Worm (Caenorhabditis elegans) whole organism, L4 larva: Measurements from ENCODE around the gene K09H11.15.
"Not testable (repeated sequence)": the region's sequence is repeated elsewhere in the genome, so short reads cannot be mapped to it uniquely, and the experiment has no call there.

Experiments
- D1046.2 ChIP-seq: fragments of 200-800 bp; sonication (Bioruptor generic); IDR thresholded peaks from 2 replicates; pipeline ENCODE4 v1.3.6; 2022; ENCODE audit warnings: missing genetic modification characterization, missing compliant biosample characterization
- F49E8.2 ChIP-seq: sonication (generic microtip); optimal IDR thresholded peaks from 2 replicates; lab custom pipeline; 2016; ENCODE audit warnings: missing compliant biosample characterization, mild to moderate bottlenecking, missing genetic modification characterization, borderline replicate concordance
- T20F7.1 ChIP-seq: fragments of 200-800 bp; sonication (Bioruptor generic); optimal IDR thresholded peaks from 2 replicates; lab custom pipeline; 2018; ENCODE audit warnings: mild to moderate bottlenecking, missing genetic modification characterization, missing compliant biosample characterization
- T26A8.4 ChIP-seq: fragments of 200-800 bp; sonication (Bioruptor generic); IDR thresholded peaks from 2 replicates; pipeline ENCODE4 v1.3.6; 2022; ENCODE audit warnings: missing genetic modification characterization, missing compliant biosample characterization
- Y105C5A.15 ChIP-seq: fragments of 200-800 bp; sonication (Bioruptor generic); IDR thresholded peaks from 2 replicates; pipeline ENCODE4 v1.3.6; 2022; ENCODE audit warnings: missing genetic modification characterization, missing compliant biosample characterization
- Y48G9A.11 ChIP-seq: fragments of 200-800 bp; sonication (Bioruptor generic); IDR thresholded peaks from 2 replicates; pipeline ENCODE4 v1.3.6; 2022; ENCODE audit warnings: missing genetic modification reagents, missing genetic modification characterization, missing compliant biosample characterization
- aly-2 ChIP-seq: sonication (generic microtip); optimal IDR thresholded peaks from 2 replicates; lab custom pipeline; 2018; ENCODE audit warnings: missing biosample characterization, missing genetic modification characterization
- arid-1 ChIP-seq: fragments of 200-800 bp; sonication (Bioruptor generic); conservative IDR thresholded peaks from 2 replicates; pipeline ENCODE4 v1.3.6; 2022; ENCODE audit warnings: missing genetic modification reagents, missing genetic modification characterization, missing compliant biosample characterization
- ceh-20 ChIP-seq: fragments of 200-800 bp; sonication (Bioruptor generic); IDR thresholded peaks from 2 replicates; pipeline ENCODE4 v1.3.6; 2022; ENCODE audit warnings: missing genetic modification reagents, missing genetic modification characterization, missing compliant biosample characterization
- ceh-44 ChIP-seq: fragments of 200-800 bp; sonication (Bioruptor generic); IDR thresholded peaks from 2 replicates; pipeline ENCODE4 v1.3.6; 2022; ENCODE audit warnings: missing genetic modification reagents, missing genetic modification characterization, missing compliant biosample characterization
- ctbp-1 ChIP-seq: fragments of 200-800 bp; sonication (Bioruptor generic); IDR thresholded peaks from 2 replicates; pipeline ENCODE4 v1.3.6; 2022; ENCODE audit warnings: missing genetic modification reagents, missing genetic modification characterization, missing compliant biosample characterization
- daf-16 ChIP-seq, 3 experiments: sonication (generic microtip); optimal IDR thresholded peaks; 2 replicates each; lab custom pipeline; 2016 to 2017; ENCODE audit warnings: missing genetic modification characterization in 3 of 3, missing genetic modification reagents in 3 of 3, mild to moderate bottlenecking in 2 of 3, missing compliant biosample characterization in 2 of 3, missing biosample characterization in 1 of 3, moderate library complexity in 1 of 3
- daf-19 ChIP-seq: fragments of 200-800 bp; sonication (Bioruptor generic); conservative IDR thresholded peaks from 2 replicates; pipeline ENCODE4 v1.3.6; 2022; ENCODE audit warnings: missing genetic modification characterization, missing compliant biosample characterization
- dmd-6 ChIP-seq: fragments of 200-800 bp; sonication (Bioruptor generic); IDR thresholded peaks from 2 replicates; pipeline ENCODE4 v1.3.6; 2022; ENCODE audit warnings: missing genetic modification reagents, missing genetic modification characterization, missing compliant biosample characterization
- dmd-9 ChIP-seq: fragments of 200-800 bp; sonication (Bioruptor generic); IDR thresholded peaks from 2 replicates; pipeline ENCODE4 v1.3.6; 2022; ENCODE audit warnings: missing genetic modification reagents, missing genetic modification characterization, missing compliant biosample characterization
- dpl-1 ChIP-seq: fragments of 150-350 bp; optimal IDR thresholded peaks from 2 replicates; lab custom pipeline; 2014; ENCODE audit warnings: missing biosample characterization, missing genetic modification reagents, missing genetic modification characterization
- dve-1 ChIP-seq: sonication (generic microtip); optimal IDR thresholded peaks from 2 replicates; lab custom pipeline; 2017; ENCODE audit warnings: antibody characterized with exemption, mild to moderate bottlenecking, missing genetic modification characterization, missing compliant biosample characterization; ENCODE audit not compliant: insufficient read depth
- egl-27 ChIP-seq: sonication (generic microtip); optimal IDR thresholded peaks from 3 replicates; lab custom pipeline; 2017; ENCODE audit warnings: missing biosample characterization, missing genetic modification reagents, missing genetic modification characterization
- egl-43 ChIP-seq: fragments of 200-800 bp; sonication (Bioruptor generic); IDR thresholded peaks from 2 replicates; pipeline ENCODE4 v1.3.6; 2022; ENCODE audit warnings: missing genetic modification reagents, missing genetic modification characterization, missing compliant biosample characterization
- hlh-30 ChIP-seq: sonication (generic microtip); optimal IDR thresholded peaks from 2 replicates; lab custom pipeline; 2017; ENCODE audit warnings: antibody characterized with exemption, mild to moderate bottlenecking, missing genetic modification characterization, missing compliant biosample characterization; ENCODE audit not compliant: insufficient read depth
- hmg-1.1 ChIP-seq: fragments of 200-800 bp; sonication (Bioruptor generic); IDR thresholded peaks from 2 replicates; pipeline ENCODE4 v1.3.6; 2022; ENCODE audit warnings: missing genetic modification reagents, missing genetic modification characterization, missing compliant biosample characterization
- lim-7 ChIP-seq: fragments of 200-800 bp; sonication (Bioruptor generic); IDR thresholded peaks from 2 replicates; pipeline ENCODE4 v1.3.6; 2022; ENCODE audit warnings: missing genetic modification characterization, missing compliant biosample characterization
- lin-13 ChIP-seq: fragments of 150-350 bp; optimal IDR thresholded peaks from 2 replicates; lab custom pipeline; 2014; ENCODE audit warnings: missing biosample characterization, missing genetic modification reagents, missing genetic modification characterization
- lin-38 ChIP-seq: fragments of 200-800 bp; sonication (Bioruptor generic); IDR thresholded peaks from 2 replicates; pipeline ENCODE4 v1.3.6; 2022; ENCODE audit warnings: missing genetic modification reagents, missing genetic modification characterization, missing compliant biosample characterization
- lsy-2 ChIP-seq, 2 experiments: fragments of 150-350 bp in 1 of 2; sonication (generic microtip) in 1 of 2; optimal IDR thresholded peaks; 2 replicates each; lab custom pipeline; 2014 to 2017; ENCODE audit warnings: missing biosample characterization in 2 of 2, missing genetic modification characterization in 2 of 2
- madf-9 ChIP-seq: fragments of 200-800 bp; sonication (Bioruptor generic); conservative IDR thresholded peaks from 2 replicates; pipeline ENCODE4 v1.3.6; 2022; ENCODE audit warnings: missing genetic modification reagents, missing genetic modification characterization, missing compliant biosample characterization
- mdt-29 ChIP-seq: fragments of 200-800 bp; sonication (Bioruptor generic); IDR thresholded peaks from 2 replicates; pipeline ENCODE4 v1.3.6; 2022; ENCODE audit warnings: missing genetic modification reagents, missing genetic modification characterization, missing compliant biosample characterization
- mep-1 ChIP-seq: fragments of 150-350 bp; sonication (generic microtip); optimal IDR thresholded peaks from 3 replicates; lab custom pipeline; 2014; ENCODE audit warnings: missing biosample characterization, missing genetic modification characterization
- mes-2 ChIP-seq: sonication (generic microtip); optimal IDR thresholded peaks from 2 replicates; lab custom pipeline; 2016; ENCODE audit warnings: missing genotype, mild to moderate bottlenecking, missing genetic modification characterization, missing compliant biosample characterization; ENCODE audit not compliant: poor library complexity, severe bottlenecking
- mxl-2 ChIP-seq: fragments of 200-800 bp; sonication (Bioruptor generic); conservative IDR thresholded peaks from 2 replicates; pipeline ENCODE4 v1.3.6; 2022; ENCODE audit warnings: missing genetic modification reagents, missing genetic modification characterization, missing compliant biosample characterization
- nhr-28 ChIP-seq: fragments of 150-350 bp; optimal IDR thresholded peaks from 2 replicates; lab custom pipeline; 2014; ENCODE audit warnings: missing biosample characterization, missing genetic modification characterization
- nhr-42 ChIP-seq: fragments of 200-800 bp; sonication (Bioruptor generic); IDR thresholded peaks from 2 replicates; pipeline ENCODE4 v1.3.6; 2022; ENCODE audit warnings: missing genetic modification characterization, missing compliant biosample characterization
- pha-4 ChIP-seq, 2 experiments: fragments of 150-350 bp in 1 of 2; fragments of 200-800 bp in 1 of 2; sonication (Bioruptor generic) in 1 of 2; IDR thresholded peaks in 1 of 2; optimal IDR thresholded peaks in 1 of 2; 2 replicates each; pipeline versions ENCODE4 v1.3.6 to Lab custom; 2014 to 2022; ENCODE audit warnings: missing genetic modification characterization in 2 of 2, missing genetic modification reagents in 2 of 2, missing biosample characterization in 1 of 2, missing compliant biosample characterization in 1 of 2
- php-3 ChIP-seq: fragments of 200-800 bp; sonication (Bioruptor generic); IDR thresholded peaks from 2 replicates; pipeline ENCODE4 v1.3.6; 2022; ENCODE audit warnings: missing genetic modification reagents, missing genetic modification characterization, missing compliant biosample characterization
- pqm-1 ChIP-seq: sonication (generic microtip); optimal IDR thresholded peaks from 2 replicates; lab custom pipeline; 2017; ENCODE audit warnings: missing biosample characterization, missing genetic modification characterization
- saeg-2 ChIP-seq: fragments of 200-800 bp; sonication (Bioruptor generic); IDR thresholded peaks from 2 replicates; pipeline ENCODE4 v1.3.6; 2022; ENCODE audit warnings: missing genetic modification reagents, missing genetic modification characterization, missing compliant biosample characterization
- set-16 ChIP-seq: fragments of 200-800 bp; sonication (Bioruptor generic); IDR thresholded peaks from 2 replicates; pipeline ENCODE4 v1.3.6; 2022; ENCODE audit warnings: missing genetic modification reagents, missing genetic modification characterization, missing compliant biosample characterization
- snpc-1.2 ChIP-seq: fragments of 200-800 bp; sonication (Bioruptor generic); IDR thresholded peaks from 2 replicates; pipeline ENCODE4 v1.3.6; 2022; ENCODE audit warnings: missing genetic modification reagents, missing genetic modification characterization, missing compliant biosample characterization
- tra-1 ChIP-seq: fragments of 200-800 bp; sonication (Bioruptor generic); IDR thresholded peaks from 2 replicates; pipeline ENCODE4 v1.3.6; 2022; ENCODE audit warnings: missing genetic modification reagents, missing genetic modification characterization, missing compliant biosample characterization
- unc-130 ChIP-seq: sonication (generic microtip); optimal IDR thresholded peaks from 2 replicates; lab custom pipeline; 2016; ENCODE audit warnings: missing genetic modification reagents, missing genetic modification characterization, missing compliant biosample characterization
- vab-7 ChIP-seq: fragments of 200-800 bp; sonication (Bioruptor generic); IDR thresholded peaks from 2 replicates; pipeline ENCODE4 v1.3.6; 2022; ENCODE audit warnings: missing genetic modification reagents, missing genetic modification characterization, missing compliant biosample characterization
- zip-11 ChIP-seq: fragments of 200-800 bp; sonication (Bioruptor generic); IDR thresholded peaks from 2 replicates; pipeline ENCODE4 v1.3.6; 2022; ENCODE audit warnings: missing genetic modification characterization, missing compliant biosample characterization

The K09H11.15 gene

DNA sequence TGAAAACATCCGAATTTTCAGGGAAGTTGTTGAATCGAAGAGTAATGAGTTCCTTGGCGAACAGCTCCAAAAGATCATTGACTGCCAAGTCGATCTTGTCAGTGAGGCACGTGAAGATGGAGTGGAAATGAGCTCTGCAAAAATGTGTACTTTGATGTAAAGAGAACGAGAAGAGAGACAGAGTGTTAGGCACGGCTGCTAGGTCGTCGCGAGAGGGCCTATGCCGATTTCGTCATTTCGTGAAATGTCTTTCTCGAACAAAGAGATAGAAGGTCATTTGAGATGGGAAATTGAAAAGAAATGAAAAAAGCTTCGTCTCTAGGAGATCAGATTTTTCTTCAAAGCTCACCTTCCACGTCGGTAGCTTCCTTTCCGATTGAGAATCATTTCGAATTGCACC, 49.3 kb upstream of the K09H11.15 start (continued):
- TF ChIP-seq egl-27 (tag; lab: Kevin White, UChicago) (no peak), lin-13 (GFP tag; lab: Kevin White, UChicago) (no peak), aly-2 (tag; lab: Kevin White, UChicago) (no peak), pqm-1 (tag; lab: Kevin White, UChicago) (no peak), dve-1 (no peak)
- TF ChIP-seq, all 104 proteins: peak for 13

DNA sequence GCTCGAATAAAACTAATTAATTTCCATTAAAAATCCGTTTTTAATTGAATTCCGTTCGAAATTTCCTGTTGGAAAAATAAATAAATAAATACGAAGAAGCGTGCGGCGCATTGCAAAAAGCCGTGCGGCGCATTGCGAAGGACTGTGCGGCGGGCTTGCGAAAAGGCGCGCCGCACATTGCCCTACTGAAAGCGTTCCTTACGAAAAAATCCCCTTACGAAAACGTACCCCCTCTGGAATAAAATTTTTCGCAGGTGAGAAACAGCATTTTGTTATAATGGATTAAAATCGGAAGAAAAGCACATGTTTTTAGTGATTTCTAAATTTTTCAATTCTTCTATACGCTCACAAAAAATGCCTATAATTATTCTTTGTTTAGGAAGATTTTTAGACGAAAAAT, 47.5 kb upstream of the K09H11.15 start:
- peak; percentile 68; the same call in 1 of the 2 replicates for TF ChIP-seq egl-43 (GFP tag; lab: Robert Waterston, UW)
- peak; percentile 29; the same call in 1 of the 2 replicates for TF ChIP-seq dmd-6
- peak; percentile 85 for TF ChIP-seq lin-38 (GFP tag; lab: Robert Waterston, UW)
- TF ChIP-seq T26A8.4 (GFP tag; lab: Robert Waterston, UW) = peak; percentile 86
- TF ChIP-seq vab-7 (GFP tag; lab: Robert Waterston, UW) = 0 out of 2 replicates have a peak, but pooled peaks have one; percentile 33
- peak; percentile 67 for TF ChIP-seq pha-4 (GFP tag; IDR thresholded peaks at IDR 0.05; lab: Robert Waterston, UW)
- TF ChIP-seq pha-4 (tag; optimal IDR thresholded peaks at IDR 0.05; lab: Kevin White, UChicago) = not testable (repeated sequence)
- TF ChIP-seq nhr-42 = 0 out of 2 replicates have a peak, but pooled peaks have one; percentile 18
- 0 out of 2 replicates have a peak, but pooled peaks have one; percentile 10 for TF ChIP-seq Y48G9A.11 (GFP tag; lab: Robert Waterston, UW)
- TF ChIP-seq mdt-29 (GFP tag; lab: Robert Waterston, UW) = 0 out of 2 replicates have a peak, but pooled peaks have one; percentile 46
- peak; percentile 55; the same call in 1 of the 2 replicates for TF ChIP-seq set-16 (GFP tag; lab: Robert Waterston, UW)
- TF ChIP-seq ctbp-1 (GFP tag; lab: Robert Waterston, UW) = peak; percentile 44; the same call in 1 of the 2 replicates
- TF ChIP-seq ceh-44 (GFP tag; lab: Robert Waterston, UW) = 0 out of 2 replicates have a peak, but pooled peaks have one; percentile 34
- peak; percentile 51; the same call in 1 of the 2 replicates for TF ChIP-seq php-3
- TF ChIP-seq hmg-1.1 (GFP tag; lab: Robert Waterston, UW) = peak; percentile 70
- TF ChIP-seq D1046.2 (GFP tag; lab: Robert Waterston, UW) = 0 out of 2 replicates have a peak, but pooled peaks have one; percentile 11
- TF ChIP-seq, all 104 proteins: peak for 15; not testable (repeated sequence) for 89

DNA sequence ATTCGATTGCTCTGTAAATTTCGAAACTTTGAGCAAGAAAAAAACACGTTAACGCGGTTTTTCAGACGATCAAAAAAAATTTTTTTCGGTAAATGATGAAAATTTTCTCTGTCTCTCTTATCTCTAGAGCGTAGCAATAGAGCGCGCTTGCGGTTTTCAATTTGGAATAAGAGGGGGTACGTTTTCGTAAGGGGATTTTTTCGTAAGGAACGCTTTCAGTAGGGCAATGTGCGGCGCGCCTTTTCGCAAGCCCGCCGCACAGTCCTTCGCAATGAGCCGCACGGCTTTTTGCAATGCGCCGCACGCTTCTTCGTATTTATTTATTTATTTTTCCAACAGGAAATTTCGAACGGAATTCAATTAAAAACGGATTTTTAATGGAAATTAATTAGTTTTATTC, 46.3 kb upstream of the K09H11.15 start, which contains the start of gene F44E7.4:
Gene F44E7.4 (minus strand): TSS at position 13 of the 400 bp plus-strand sequence.
- peak; percentile 80; the same call in 1 of the 2 replicates for TF ChIP-seq Y105C5A.15 (GFP tag; lab: Robert Waterston, UW)
- peak; percentile 88 for TF ChIP-seq Y48G9A.11 (GFP tag; lab: Robert Waterston, UW)
- TF ChIP-seq php-3 = peak; percentile 85
- TF ChIP-seq hmg-1.1 (GFP tag; lab: Robert Waterston, UW) = peak; percentile 97
- peak; percentile 62 for TF ChIP-seq mep-1 (tag; lab: Kevin White, UChicago)
- 0 out of 2 replicates have a peak, but pooled peaks have one; percentile 18 for TF ChIP-seq daf-19
- peak; percentile 87 for TF ChIP-seq nhr-42
- peak; percentile 85 for TF ChIP-seq ctbp-1 (GFP tag; lab: Robert Waterston, UW)
- peak; percentile 24 for TF ChIP-seq F49E8.2 (tag; lab: Kevin White, UChicago)
- TF ChIP-seq snpc-1.2 = peak; percentile 90
- TF ChIP-seq saeg-2 (GFP tag; lab: Robert Waterston, UW) = peak; percentile 82
- TF ChIP-seq T26A8.4 (GFP tag; lab: Robert Waterston, UW) = peak; percentile 95
- peak; percentile 79 for TF ChIP-seq madf-9 (GFP tag; lab: Robert Waterston, UW)
- peak; percentile 69; the same call in 1 of the 2 replicates for TF ChIP-seq D1046.2 (GFP tag; lab: Robert Waterston, UW)
- peak; percentile 7 for TF ChIP-seq dpl-1 (GFP tag; lab: Kevin White, UChicago)
- peak; percentile 79 for TF ChIP-seq lim-7
- not testable (repeated sequence) for TF ChIP-seq daf-16 (GFP tag; optimal IDR thresholded peaks at IDR 0.05; lab: Kevin White, UChicago)
- peak; percentile 6 for TF ChIP-seq daf-16 (tag; optimal IDR thresholded peaks at IDR 0.05; lab: Kevin White, UChicago)
- TF ChIP-seq mxl-2 (GFP tag; lab: Robert Waterston, UW) = peak; percentile 74
- peak; percentile 95 for TF ChIP-seq arid-1 (GFP tag; lab: Robert Waterston, UW)
- peak; percentile 89 for TF ChIP-seq dmd-9 (GFP tag; lab: Robert Waterston, UW)
- peak; percentile 79; the same call in 1 of the 2 replicates for TF ChIP-seq tra-1 (GFP tag; lab: Robert Waterston, UW)
- peak; percentile 14 for TF ChIP-seq unc-130
- TF ChIP-seq ceh-20 = peak; percentile 90
- TF ChIP-seq hlh-30 = peak; percentile 28
- peak; percentile 24 for TF ChIP-seq dve-1
- peak; percentile 83; the same call in 1 of the 2 replicates for TF ChIP-seq zip-11 (GFP tag; lab: Robert Waterston, UW)
- TF ChIP-seq lsy-2 (tag; optimal IDR thresholded peaks at IDR 0.05; lab: Kevin White, UChicago) = peak in 1 of 2 experiments; percentile 51
- TF ChIP-seq T20F7.1 = peak; percentile 1
- peak; percentile 98 for TF ChIP-seq lin-38 (GFP tag; lab: Robert Waterston, UW)
- peak; percentile 77 for TF ChIP-seq mes-2
- TF ChIP-seq nhr-28 (tag; lab: Kevin White, UChicago) = peak; percentile 38
